Worm (Caenorhabditis elegans) whole organism, L4/young adult: ENCODE measurements around the gene hpa-1.

Source experiments
- W03F9.2 ChIP-seq: fragments of 150-350 bp; optimal IDR thresholded peaks from 2 replicates; lab custom pipeline; 2014; ENCODE audit warnings: missing biosample characterization, missing genetic modification characterization
- dao-5 ChIP-seq: sonication (generic microtip); optimal IDR thresholded peaks from 2 replicates; lab custom pipeline; 2016; ENCODE audit warnings: missing genotype, missing genetic modification characterization, moderate library complexity, missing compliant biosample characterization
- him-1 ChIP-seq: sonication (generic microtip); optimal IDR thresholded peaks from 2 replicates; lab custom pipeline; 2016; ENCODE audit warnings: missing genotype, missing genetic modification reagents, missing genetic modification characterization, missing compliant biosample characterization

DNA sequence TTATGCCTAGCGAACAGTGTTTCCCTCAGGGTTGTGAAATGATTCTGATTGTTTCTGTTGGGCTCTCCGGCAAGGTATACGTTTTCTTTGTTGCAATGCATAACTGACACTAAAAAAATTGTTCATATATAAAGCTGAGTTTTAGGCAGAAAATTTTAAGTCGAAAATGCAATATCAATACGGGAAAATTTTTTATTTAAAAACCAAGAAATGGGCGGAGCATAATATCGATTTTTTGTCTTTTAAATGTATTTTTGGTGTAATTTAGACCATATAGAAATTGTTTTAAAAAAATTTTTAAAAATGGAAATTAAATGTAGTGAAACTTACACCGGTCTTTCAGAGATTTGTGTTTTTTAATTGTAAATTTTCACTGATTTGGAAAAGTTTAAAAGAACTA, 48.4 kb downstream of the hpa-1 start, which contains the start of gene Y105C5B.1413:
- TF ChIP-seq W03F9.2 (tag; lab: Kevin White, UChicago) = no peak
- no peak for TF ChIP-seq dao-5 (tag; lab: Kevin White, UChicago)
- no peak for TF ChIP-seq him-1 (tag; lab: Kevin White, UChicago)
